Fruit fly (Drosophila melanogaster): ENCODE measurements around the gene Ost48.

- TF ChIP-seq CG11617 (GFP tag; optimal IDR thresholded peaks at IDR 0.05) (no peak), CG1620 (GFP tag; optimal IDR thresholded peaks at IDR 0.05) (no peak), cnc (optimal IDR thresholded peaks at IDR 0.05) (no peak), Clk (GFP tag; optimal IDR thresholded peaks at IDR 0.05) (no peak), Hr96 (GFP tag; optimal IDR thresholded peaks at IDR 0.05) (no peak), tj (GFP tag; optimal IDR thresholded peaks at IDR 0.05) (no peak), bab1 (GFP tag; optimal IDR thresholded peaks at IDR 0.05) (no peak), CG33017 (tag; optimal IDR thresholded peaks at IDR 0.05) (no peak), ovo (GFP tag; optimal IDR thresholded peaks at IDR 0.05) (no peak), CG14711 (tag; optimal IDR thresholded peaks at IDR 0.05) (no peak), CG5204 (GFP tag; optimal IDR thresholded peaks at IDR 0.05) (no peak)
Measured at dm6 chrX:9200234-9200633, 41.9 kb upstream of the Ost48 start.
